Worm (Caenorhabditis elegans) whole organism, early embryonic: ENCODE results near the gene Y54F10AR.1.

Experiments used
- ama-1 ChIP-seq: fragments of 150-350 bp; optimal IDR thresholded peaks from 2 replicates; lab custom pipeline; 2014
- ets-7 ChIP-seq: sonication (generic microtip); optimal IDR thresholded peaks from 2 replicates; lab custom pipeline; 2016; ENCODE audit warnings: missing genotype, missing genetic modification characterization, missing compliant biosample characterization
- hmg-4 ChIP-seq: fragments of 200-800 bp; sonication (Bioruptor generic); optimal IDR thresholded peaks from 2 replicates; lab custom pipeline; 2018; ENCODE audit warnings: mild to moderate bottlenecking, missing genetic modification characterization, missing compliant biosample characterization

DNA sequence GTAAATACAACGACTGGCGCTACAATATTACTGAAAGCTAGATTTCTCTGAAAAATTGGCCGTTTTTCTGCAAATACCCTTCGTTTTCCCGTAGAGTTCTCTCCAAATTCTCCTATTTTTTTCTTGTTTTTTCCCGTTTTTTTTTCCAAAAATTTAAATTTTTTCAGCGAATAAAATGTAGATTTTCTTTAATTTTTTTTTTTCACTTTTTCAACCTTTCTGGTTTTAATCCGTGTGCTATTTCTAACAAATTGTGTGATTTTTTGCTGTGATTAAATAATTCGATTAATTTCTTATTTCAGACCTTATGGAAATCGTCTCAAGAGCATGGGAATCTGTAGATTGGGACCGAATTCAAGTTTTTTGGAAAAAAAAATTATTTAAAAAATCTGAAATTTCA is 45.2 kb downstream of the Y54F10AR.1 start, which contains the start of gene cone-1:
- TF ChIP-seq ets-7 (tag; lab: Kevin White, UChicago): no peak
- no peak for TF ChIP-seq hmg-4 (GFP tag; lab: Kevin White, UChicago)
- no peak for TF ChIP-seq ama-1
